Fruit fly (Drosophila melanogaster) whole organism, embryonic: ENCODE results near the gene Vti1b.

Experiments
- ATbp ChIP-seq: fragments of 200-800 bp; sonication (Bioruptor generic); optimal IDR thresholded peaks from 2 replicates; lab custom pipeline; 2017; ENCODE audit warnings: missing biosample characterization, mild to moderate bottlenecking, missing genetic modification characterization, missing genetic modification reagents
- CG10147 ChIP-seq: fragments of 200-800 bp; sonication (Bioruptor generic); optimal IDR thresholded peaks from 2 replicates; lab custom pipeline; 2019; ENCODE audit warnings: missing biosample characterization, mild to moderate bottlenecking, missing genetic modification characterization, moderate library complexity
- CG10959 ChIP-seq: fragments of 200-800 bp; sonication (Bioruptor generic); IDR thresholded peaks from 2 replicates; pipeline ENCODE4 v1.3.6; 2022; ENCODE audit warnings: missing biosample characterization, missing genetic modification characterization
- CG11456 ChIP-seq: fragments of 200-800 bp; sonication (Bioruptor generic); IDR thresholded peaks from 3 replicates; pipeline ENCODE4 v1.3.6; 2022; ENCODE audit warnings: missing biosample characterization, missing genetic modification characterization
- CG11723 ChIP-seq: fragments of 200-800 bp; sonication (Bioruptor generic); optimal IDR thresholded peaks from 2 replicates; lab custom pipeline; 2017; ENCODE audit warnings: missing biosample characterization, mild to moderate bottlenecking, missing genetic modification characterization
- CG12071 ChIP-seq: fragments of 200-800 bp; sonication (Bioruptor generic); optimal IDR thresholded peaks from 3 replicates; lab custom pipeline; 2018; ENCODE audit warnings: missing biosample characterization, mild to moderate bottlenecking, missing genetic modification characterization
- CG12155 ChIP-seq: fragments of 200-800 bp; sonication (Bioruptor generic); optimal IDR thresholded peaks from 3 replicates; lab custom pipeline; 2016; ENCODE audit warnings: missing biosample characterization, missing genetic modification characterization
- CG12391 ChIP-seq: fragments of 200-800 bp; sonication (Bioruptor generic); optimal IDR thresholded peaks from 3 replicates; lab custom pipeline; 2018; ENCODE audit warnings: missing biosample characterization, mild to moderate bottlenecking, missing genetic modification characterization, moderate library complexity
- CG15696 ChIP-seq: fragments of 200-800 bp; sonication (Bioruptor generic); optimal IDR thresholded peaks from 2 replicates; lab custom pipeline; 2019; ENCODE audit warnings: missing biosample characterization, mild to moderate bottlenecking, missing genetic modification characterization, moderate library complexity
- CG16813 ChIP-seq: fragments of 200-800 bp; sonication (Bioruptor generic); IDR thresholded peaks from 3 replicates; pipeline ENCODE4 v1.3.6; 2022; ENCODE audit warnings: missing biosample characterization, missing genetic modification characterization; ENCODE audit not compliant: partially characterized antibody
- CG17328 ChIP-seq: fragments of 200-800 bp; sonication (Bioruptor generic); IDR thresholded peaks from 2 replicates; pipeline ENCODE4 v1.3.6; 2022; ENCODE audit warnings: missing biosample characterization, missing genetic modification characterization
- CG17568 ChIP-seq: fragments of 200-800 bp; sonication (Bioruptor generic); optimal IDR thresholded peaks from 2 replicates; lab custom pipeline; 2018; ENCODE audit warnings: missing biosample characterization, mild to moderate bottlenecking, missing genetic modification characterization, moderate library complexity
- CG1832 ChIP-seq: fragments of 200-800 bp; sonication (Bioruptor generic); optimal IDR thresholded peaks from 2 replicates; lab custom pipeline; 2017; ENCODE audit warnings: missing biosample characterization, mild to moderate bottlenecking, missing genetic modification characterization, inconsistent platforms
- CG18619 ChIP-seq: fragments of 200-800 bp; sonication (Bioruptor generic); optimal IDR thresholded peaks from 3 replicates; lab custom pipeline; 2017; ENCODE audit warnings: missing biosample characterization, mild to moderate bottlenecking, missing genetic modification characterization
- CG18764 ChIP-seq: fragments of 200-800 bp; sonication (Bioruptor generic); optimal IDR thresholded peaks from 3 replicates; lab custom pipeline; 2016; ENCODE audit warnings: missing biosample characterization, missing genetic modification characterization
- CG2202 ChIP-seq: fragments of 200-800 bp; sonication (Bioruptor generic); optimal IDR thresholded peaks from 2 replicates; lab custom pipeline; 2018; ENCODE audit warnings: missing biosample characterization, mild to moderate bottlenecking, missing genetic modification characterization
- CG2712 ChIP-seq: fragments of 200-800 bp; optimal IDR thresholded peaks from 3 replicates; lab custom pipeline; 2019; ENCODE audit warnings: missing biosample characterization, mild to moderate bottlenecking, missing genetic modification characterization, moderate library complexity
- CG3407 ChIP-seq: fragments of 200-800 bp; sonication (Bioruptor generic); optimal IDR thresholded peaks from 2 replicates; lab custom pipeline; 2018; ENCODE audit warnings: missing biosample characterization, mild to moderate bottlenecking, missing genetic modification characterization
- CG34224 ChIP-seq: fragments of 200-800 bp; sonication (Bioruptor generic); IDR thresholded peaks from 3 replicates; pipeline ENCODE4 v1.3.6; 2022; ENCODE audit warnings: missing biosample characterization, missing genetic modification characterization; ENCODE audit not compliant: partially characterized antibody
- CG42726 ChIP-seq: fragments of 200-800 bp; sonication (Bioruptor generic); IDR thresholded peaks from 2 replicates; pipeline ENCODE4 v1.3.6; 2022; ENCODE audit warnings: missing biosample characterization, missing genetic modification characterization; ENCODE audit not compliant: partially characterized antibody
- Deaf1 ChIP-seq: fragments of 200-800 bp; optimal IDR thresholded peaks from 3 replicates; lab custom pipeline; 2019; ENCODE audit warnings: missing biosample characterization, mild to moderate bottlenecking, missing genetic modification characterization, moderate library complexity
- HHEX ChIP-seq: fragments of 200-800 bp; sonication (Bioruptor generic); optimal IDR thresholded peaks from 3 replicates; lab custom pipeline; 2017; ENCODE audit warnings: missing biosample characterization, mild to moderate bottlenecking, missing genetic modification characterization, missing genetic modification reagents
- Jarid2 ChIP-seq: fragments of 200-800 bp; sonication (Bioruptor generic); optimal IDR thresholded peaks from 3 replicates; lab custom pipeline; 2017; ENCODE audit warnings: mild to moderate bottlenecking, missing biosample characterization, missing genetic modification reagents, missing genetic modification characterization
- Lim3 ChIP-seq: fragments of 200-800 bp; sonication (Bioruptor generic); IDR thresholded peaks from 2 replicates; pipeline ENCODE4 v1.3.6; 2022; ENCODE audit warnings: missing biosample characterization, missing genetic modification characterization
- Max ChIP-seq: fragments of 200-800 bp; sonication (Bioruptor generic); optimal IDR thresholded peaks from 2 replicates; lab custom pipeline; 2016; ENCODE audit warnings: missing biosample characterization, mild to moderate bottlenecking, missing genetic modification characterization
- Mes4 ChIP-seq: fragments of 200-800 bp; sonication (Bioruptor generic); optimal IDR thresholded peaks from 2 replicates; lab custom pipeline; 2016; ENCODE audit warnings: missing biosample characterization, missing genetic modification characterization
- Opbp ChIP-seq: fragments of 200-800 bp; sonication (Bioruptor generic); IDR thresholded peaks from 3 replicates; pipeline ENCODE4 v1.3.6; 2022; ENCODE audit warnings: missing biosample characterization, missing genetic modification characterization; ENCODE audit not compliant: partially characterized antibody
- Poxn ChIP-seq: fragments of 200-800 bp; sonication (Bioruptor generic); IDR thresholded peaks from 2 replicates; pipeline ENCODE4 v1.3.6; 2022; ENCODE audit warnings: missing biosample characterization, missing genetic modification characterization
- Scr ChIP-seq: fragments of 200-800 bp; sonication (Bioruptor generic); IDR thresholded peaks from 2 replicates; pipeline ENCODE4 v1.3.6; 2022; ENCODE audit warnings: missing biosample characterization, missing genetic modification characterization; ENCODE audit not compliant: partially characterized antibody
- Sry-δ ChIP-seq: fragments of 200-800 bp; sonication (Bioruptor generic); optimal IDR thresholded peaks from 2 replicates; lab custom pipeline; 2016; ENCODE audit warnings: missing biosample characterization, missing genetic modification characterization
- ash1 ChIP-seq: fragments of 200-800 bp; sonication (Bioruptor generic); optimal IDR thresholded peaks from 2 replicates; lab custom pipeline; 2018; ENCODE audit warnings: missing biosample characterization, mild to moderate bottlenecking, missing genetic modification characterization
- bowl ChIP-seq: fragments of 200-800 bp; sonication (Bioruptor generic); IDR thresholded peaks from 2 replicates; pipeline ENCODE4 v1.3.6; 2022; ENCODE audit warnings: missing biosample characterization, missing genetic modification characterization
- cg ChIP-seq: fragments of 200-800 bp; sonication (Bioruptor generic); optimal IDR thresholded peaks from 3 replicates; lab custom pipeline; 2019; ENCODE audit warnings: missing biosample characterization, mild to moderate bottlenecking, missing genetic modification characterization, moderate library complexity
- corto ChIP-seq: fragments of 200-800 bp; sonication (Bioruptor generic); optimal IDR thresholded peaks from 2 replicates; lab custom pipeline; 2016; ENCODE audit warnings: missing biosample characterization, mild to moderate bottlenecking, missing genetic modification characterization, moderate library complexity
- dan ChIP-seq: fragments of 200-800 bp; sonication (Bioruptor generic); IDR thresholded peaks from 2 replicates; pipeline ENCODE4 v1.3.6; 2022; ENCODE audit warnings: missing biosample characterization, missing genetic modification characterization
- fd102C ChIP-seq: fragments of 200-800 bp; sonication (Bioruptor generic); optimal IDR thresholded peaks from 2 replicates; lab custom pipeline; 2018; ENCODE audit warnings: missing biosample characterization, mild to moderate bottlenecking, missing genetic modification characterization, moderate library complexity
- kah ChIP-seq: fragments of 200-800 bp; sonication (Bioruptor generic); optimal IDR thresholded peaks from 2 replicates; lab custom pipeline; 2018; ENCODE audit warnings: missing biosample characterization, mild to moderate bottlenecking, missing genetic modification characterization
- lbe ChIP-seq: fragments of 200-800 bp; sonication (Bioruptor generic); optimal IDR thresholded peaks from 2 replicates; lab custom pipeline; 2016; ENCODE audit warnings: missing biosample characterization, mild to moderate bottlenecking, missing genetic modification characterization
- lov ChIP-seq, 2 experiments: fragments of 200-800 bp in 1 of 2; fragments of >200 bp in 1 of 2; sonication (Bioruptor generic) in 1 of 2; IDR thresholded peaks in 1 of 2; optimal IDR thresholded peaks in 1 of 2; 2 replicates in 1 of 2; 3 replicates in 1 of 2; pipeline versions ENCODE4 v1.3.6 to Lab custom; 2017 to 2022; ENCODE audit warnings: missing biosample characterization in 1 of 2, missing genetic modification characterization in 1 of 2
- phol ChIP-seq: fragments of 200-800 bp; sonication (Bioruptor generic); optimal IDR thresholded peaks from 3 replicates; lab custom pipeline; 2018; ENCODE audit warnings: missing biosample characterization, mild to moderate bottlenecking, missing genetic modification characterization, moderate library complexity
- ranshi ChIP-seq: fragments of 200-800 bp; sonication (Bioruptor generic); IDR thresholded peaks from 2 replicates; pipeline ENCODE4 v1.3.6; 2022; ENCODE audit warnings: missing biosample characterization, missing genetic modification characterization
- rib ChIP-seq: fragments of 200-800 bp; sonication (Bioruptor generic); IDR thresholded peaks from 2 replicates; pipeline ENCODE4 v1.3.6; 2022; ENCODE audit warnings: missing biosample characterization, missing genetic modification characterization
- salm ChIP-seq: fragments of 200-800 bp; sonication (Bioruptor generic); optimal IDR thresholded peaks from 2 replicates; lab custom pipeline; 2018; ENCODE audit warnings: missing biosample characterization, mild to moderate bottlenecking, missing genetic modification characterization
- sc ChIP-seq, 3 experiments: fragments of >200 bp in 2 of 3; fragments of 200-800 bp in 1 of 3; sonication (Bioruptor generic) in 1 of 3; optimal IDR thresholded peaks; 2 replicates in 2 of 3; 3 replicates in 1 of 3; lab custom pipeline; 2017; ENCODE audit warnings: mild to moderate bottlenecking in 1 of 3, missing biosample characterization in 1 of 3, missing genetic modification characterization in 1 of 3, missing genetic modification reagents in 1 of 3
- slou ChIP-seq: fragments of 200-800 bp; sonication (Bioruptor generic); optimal IDR thresholded peaks from 3 replicates; lab custom pipeline; 2016; ENCODE audit warnings: missing biosample characterization, missing genetic modification characterization
- vvl ChIP-seq: fragments of 200-800 bp; sonication (Bioruptor generic); IDR thresholded peaks from 2 replicates; pipeline ENCODE4 v1.3.6; 2022; ENCODE audit warnings: missing biosample characterization, missing genetic modification characterization

Gene Vti1b

DNA sequence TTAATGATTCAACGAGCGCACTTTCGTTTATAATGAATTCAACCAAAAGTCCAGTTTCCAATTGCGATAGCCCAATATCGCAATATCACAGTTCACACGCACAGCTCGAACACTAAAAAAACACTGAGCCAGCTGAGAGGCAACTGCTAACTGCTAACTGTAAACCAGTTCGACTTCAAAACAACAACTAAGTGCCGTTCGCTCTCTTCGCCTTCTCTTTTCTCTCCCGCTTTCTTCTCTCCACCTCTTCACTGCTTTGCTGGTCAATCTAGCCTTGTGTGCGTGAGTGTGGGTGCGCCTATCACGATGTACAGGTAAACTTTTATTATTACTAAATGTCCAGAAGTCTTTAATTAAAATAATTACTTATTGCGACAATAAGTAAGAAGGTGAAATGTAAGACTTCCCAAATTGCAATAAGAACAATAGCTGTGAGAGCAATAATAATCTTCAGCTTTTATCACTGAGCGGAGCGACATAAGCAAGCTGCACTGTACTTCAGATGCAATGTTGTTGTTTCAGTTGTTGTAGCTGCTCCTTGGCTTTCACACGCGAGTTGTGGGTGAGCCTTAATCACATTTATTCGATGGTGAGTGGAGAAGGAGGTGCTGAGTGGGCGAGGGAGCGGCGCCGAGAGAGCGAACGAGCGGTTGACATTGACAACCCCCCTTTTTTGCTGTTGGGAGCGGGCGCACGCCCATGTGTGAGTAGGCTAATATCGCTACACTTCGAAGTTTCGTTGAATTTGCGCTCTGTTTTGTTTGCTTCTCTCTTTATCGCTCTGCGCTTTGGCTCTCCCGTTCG, at the start of gene Vti1b (continued):
- TF ChIP-seq CG17328 (GFP tag; lab: Robert Waterston, UW) (peak; percentile 93), CG12391 (tag; lab: Kevin White, UChicago) (peak; percentile 96), CG3407 (GFP tag; lab: Kevin White, UChicago) (peak; percentile 90), salm (peak; percentile 85), CG2712 (tag; lab: Kevin White, UChicago) (peak; percentile 97), dan (peak; percentile 83), ash1 (peak; percentile 0), CG15696 (tag; lab: Kevin White, UChicago) (peak; percentile 76), Opbp (GFP tag; lab: Robert Waterston, UW) (no peak), CG12071 (GFP tag; lab: Kevin White, UChicago) (peak; percentile 83), ranshi (peak; percentile 92), Deaf1 (peak; percentile 71), Poxn (GFP tag; lab: Robert Waterston, UW) (peak; percentile 62), Lim3 (GFP tag; lab: Robert Waterston, UW) (peak; percentile 88), Max (peak; percentile 95), kah (peak; percentile 67), sc (optimal IDR thresholded peaks at IDR 0.05; lab: Kevin White, UChicago) (no peak), sc (GFP tag; optimal IDR thresholded peaks at IDR 0.05; lab: Kevin White, UChicago) (peak; percentile 93), Jarid2 (GFP tag; lab: Kevin White, UChicago) (peak; percentile 51), CG11456 (GFP tag; lab: Robert Waterston, UW) (peak; percentile 93), HHEX (GFP tag; lab: Kevin White, UChicago) (peak; percentile 94), Sry-δ (GFP tag; lab: Kevin White, UChicago) (peak; percentile 63), CG2202 (tag; lab: Kevin White, UChicago) (peak; percentile 94), lbe (GFP tag; lab: Kevin White, UChicago) (peak; percentile 93), CG18764 (peak; percentile 79), cg (GFP tag; lab: Kevin White, UChicago) (peak; percentile 90), phol (peak; percentile 94), corto (GFP tag; lab: Kevin White, UChicago) (peak; percentile 75), vvl (GFP tag; lab: Robert Waterston, UW) (peak; percentile 97), CG17568 (GFP tag; lab: Kevin White, UChicago) (peak; percentile 85), CG34224 (peak; percentile 47), fd102C (GFP tag; lab: Kevin White, UChicago) (peak; percentile 57), Mes4 (GFP tag; lab: Kevin White, UChicago) (peak; percentile 90), slou (GFP tag; lab: Kevin White, UChicago) (peak; percentile 72), rib (GFP tag; lab: Robert Waterston, UW) (peak; percentile 74; the same call in 1 of the 2 replicates), CG18619 (peak; percentile 90), CG16813 (GFP tag; lab: Robert Waterston, UW) (no peak), CG10959 (GFP tag; lab: Robert Waterston, UW) (peak; percentile 89), CG12155 (GFP tag; lab: Kevin White, UChicago) (peak; percentile 92), CG11723 (GFP tag; lab: Kevin White, UChicago) (peak; percentile 92), CG42726 (no peak), Scr (GFP tag; lab: Robert Waterston, UW) (no peak), lov (optimal IDR thresholded peaks at IDR 0.05; lab: Kevin White, UChicago) (no peak), lov (GFP tag; IDR thresholded peaks at IDR 0.05; lab: Robert Waterston, UW) (peak; percentile 77; the same call in 1 of the 3 replicates), CG10147 (GFP tag; lab: Kevin White, UChicago) (peak; percentile 90), CG1832 (GFP tag; lab: Kevin White, UChicago) (no peak), bowl (GFP tag; lab: Robert Waterston, UW) (peak; percentile 81), ATbp (peak; percentile 90)
